Fruit fly (Drosophila melanogaster) whole organism, embryonic: Measurements from ENCODE around the gene CG7156.
A peak's percentile ranks its signal among the peaks of the same experiment; 100 is the strongest.

Experiments used
- Aef1 ChIP-seq: fragments of 200-800 bp; sonication (Bioruptor generic); IDR thresholded peaks from 3 replicates; pipeline ENCODE4 v1.3.6; 2022; ENCODE audit warnings: missing biosample characterization, missing genetic modification characterization
- C15 ChIP-seq: fragments of 200-800 bp; sonication (Bioruptor generic); IDR thresholded peaks from 3 replicates; pipeline ENCODE4 v1.3.6; 2022; ENCODE audit warnings: missing biosample characterization, missing genetic modification characterization
- CG10209 ChIP-seq: fragments of 200-800 bp; sonication (Bioruptor generic); optimal IDR thresholded peaks from 3 replicates; lab custom pipeline; 2017; ENCODE audit warnings: missing biosample characterization, mild to moderate bottlenecking, missing genetic modification characterization, missing genetic modification reagents
- CG11085 ChIP-seq: fragments of 200-800 bp; sonication (Bioruptor generic); IDR thresholded peaks from 2 replicates; pipeline ENCODE4 v1.3.6; 2022; ENCODE audit warnings: missing biosample characterization, missing genetic modification characterization
- CG12071 ChIP-seq: fragments of 200-800 bp; sonication (Bioruptor generic); optimal IDR thresholded peaks from 3 replicates; lab custom pipeline; 2018; ENCODE audit warnings: missing biosample characterization, mild to moderate bottlenecking, missing genetic modification characterization
- CG12769 ChIP-seq: fragments of 200-800 bp; sonication (Bioruptor generic); optimal IDR thresholded peaks from 2 replicates; lab custom pipeline; 2019; ENCODE audit warnings: missing biosample characterization, mild to moderate bottlenecking, missing genetic modification characterization, moderate library complexity
- CG13894 ChIP-seq: fragments of 200-800 bp; sonication (Bioruptor generic); optimal IDR thresholded peaks from 3 replicates; lab custom pipeline; 2018; ENCODE audit warnings: missing biosample characterization, mild to moderate bottlenecking, missing genetic modification characterization, moderate library complexity
- CG14667 ChIP-seq: fragments of 200-800 bp; sonication (Bioruptor generic); IDR thresholded peaks from 2 replicates; pipeline ENCODE4 v1.3.6; 2022; ENCODE audit warnings: missing biosample characterization, missing genetic modification characterization
- CG16813 ChIP-seq: fragments of 200-800 bp; sonication (Bioruptor generic); IDR thresholded peaks from 3 replicates; pipeline ENCODE4 v1.3.6; 2022; ENCODE audit warnings: missing biosample characterization, missing genetic modification characterization; ENCODE audit not compliant: partially characterized antibody
- CG16863 ChIP-seq: fragments of 200-800 bp; sonication (Bioruptor generic); optimal IDR thresholded peaks from 3 replicates; lab custom pipeline; 2016; ENCODE audit warnings: missing biosample characterization, missing genetic modification characterization
- CG17802 ChIP-seq: fragments of 200-800 bp; sonication (Bioruptor generic); optimal IDR thresholded peaks from 2 replicates; lab custom pipeline; 2018; ENCODE audit warnings: missing biosample characterization, mild to moderate bottlenecking, missing genetic modification characterization, moderate library complexity
- CG2116 ChIP-seq: fragments of 200-800 bp; sonication (Bioruptor generic); optimal IDR thresholded peaks from 3 replicates; lab custom pipeline; 2018; ENCODE audit warnings: missing biosample characterization, mild to moderate bottlenecking, missing genetic modification characterization
- CG2678 ChIP-seq: fragments of 200-800 bp; sonication (Bioruptor generic); optimal IDR thresholded peaks from 3 replicates; lab custom pipeline; 2019; ENCODE audit warnings: missing biosample characterization, mild to moderate bottlenecking, missing genetic modification characterization, moderate library complexity
- CG3065 ChIP-seq: fragments of 200-800 bp; sonication (Bioruptor generic); optimal IDR thresholded peaks from 2 replicates; lab custom pipeline; 2016; ENCODE audit warnings: missing biosample characterization, missing genetic modification characterization
- CG31441 ChIP-seq: fragments of 200-800 bp; sonication (Bioruptor generic); IDR thresholded peaks from 2 replicates; pipeline ENCODE4 v1.3.6; 2022; ENCODE audit warnings: missing biosample characterization, missing genetic modification characterization
- CG42726 ChIP-seq: fragments of 200-800 bp; sonication (Bioruptor generic); IDR thresholded peaks from 2 replicates; pipeline ENCODE4 v1.3.6; 2022; ENCODE audit warnings: missing biosample characterization, missing genetic modification characterization; ENCODE audit not compliant: partially characterized antibody
- CG6813 ChIP-seq: fragments of 200-800 bp; sonication (Bioruptor generic); optimal IDR thresholded peaks from 2 replicates; lab custom pipeline; 2017; ENCODE audit warnings: missing biosample characterization, missing genetic modification characterization, mild to moderate bottlenecking, moderate library complexity, missing genetic modification reagents
- CG8388 ChIP-seq: fragments of 200-800 bp; sonication (Bioruptor generic); optimal IDR thresholded peaks from 2 replicates; lab custom pipeline; 2019; ENCODE audit warnings: missing biosample characterization, mild to moderate bottlenecking, missing genetic modification characterization, moderate library complexity
- CG8944 ChIP-seq: fragments of 200-800 bp; sonication (Bioruptor generic); optimal IDR thresholded peaks from 3 replicates; lab custom pipeline; 2016; ENCODE audit warnings: missing biosample characterization, missing genetic modification characterization
- CG9797 ChIP-seq: fragments of 200-800 bp; sonication (Bioruptor generic); optimal IDR thresholded peaks from 3 replicates; lab custom pipeline; 2018; ENCODE audit warnings: missing biosample characterization, mild to moderate bottlenecking, missing genetic modification characterization
- Eip74EF ChIP-seq, 2 experiments: fragments of 200-800 bp in 1 of 2; fragments of >200 bp in 1 of 2; sonication (Bioruptor generic) in 1 of 2; optimal IDR thresholded peaks; 2 replicates each; lab custom pipeline; 2017 to 2019; ENCODE audit warnings: missing biosample characterization in 2 of 2, missing genetic modification characterization in 2 of 2, mild to moderate bottlenecking in 1 of 2, moderate library complexity in 1 of 2
- Fer1 ChIP-seq: fragments of 200-800 bp; sonication (Bioruptor generic); optimal IDR thresholded peaks from 2 replicates; lab custom pipeline; 2017; ENCODE audit warnings: missing biosample characterization, mild to moderate bottlenecking, missing genetic modification characterization
- Fer2 ChIP-seq: fragments of 200-800 bp; sonication (Bioruptor generic); optimal IDR thresholded peaks from 2 replicates; lab custom pipeline; 2018; ENCODE audit warnings: missing biosample characterization, mild to moderate bottlenecking, missing genetic modification characterization, moderate library complexity
- HLH4C ChIP-seq: fragments of 200-800 bp; sonication (Bioruptor generic); IDR thresholded peaks from 3 replicates; pipeline ENCODE4 v1.3.6; 2022; ENCODE audit warnings: missing biosample characterization, missing genetic modification characterization; ENCODE audit not compliant: partially characterized antibody
- Hr39 ChIP-seq: fragments of >200 bp; optimal IDR thresholded peaks from 2 replicates; lab custom pipeline; 2017
- Kr ChIP-seq: fragments of 200-800 bp; sonication (Bioruptor generic); optimal IDR thresholded peaks from 2 replicates; lab custom pipeline; 2017; ENCODE audit warnings: missing biosample characterization, mild to moderate bottlenecking, missing genetic modification characterization
- MTF-1 ChIP-seq: fragments of 200-800 bp; sonication (Bioruptor generic); optimal IDR thresholded peaks from 2 replicates; lab custom pipeline; 2018; ENCODE audit warnings: missing biosample characterization, mild to moderate bottlenecking, missing genetic modification characterization, borderline replicate concordance
- Optix ChIP-seq: fragments of 200-800 bp; sonication (Bioruptor generic); IDR thresholded peaks from 3 replicates; pipeline ENCODE4 v1.3.6; 2022; ENCODE audit warnings: missing biosample characterization, missing genetic modification characterization
- TFAM ChIP-seq: fragments of 200-800 bp; sonication (Bioruptor generic); optimal IDR thresholded peaks from 2 replicates; lab custom pipeline; 2017; ENCODE audit warnings: missing biosample characterization, missing genetic modification characterization, inconsistent platforms
- Taf1 ChIP-seq: fragments of 200-800 bp; sonication (Bioruptor generic); IDR thresholded peaks from 2 replicates; pipeline ENCODE4 v1.3.6; 2022; ENCODE audit warnings: missing biosample characterization, missing genetic modification characterization
- Xbp1 ChIP-seq: fragments of 200-800 bp; sonication (Bioruptor generic); optimal IDR thresholded peaks from 3 replicates; lab custom pipeline; 2016; ENCODE audit warnings: missing biosample characterization, mild to moderate bottlenecking, missing genetic modification characterization
- caup ChIP-seq: fragments of 200-800 bp; sonication (Bioruptor generic); optimal IDR thresholded peaks from 3 replicates; lab custom pipeline; 2017; ENCODE audit warnings: missing biosample characterization, mild to moderate bottlenecking, missing genetic modification characterization, moderate library complexity; ENCODE audit not compliant: severe bottlenecking
- chn ChIP-seq: fragments of 200-800 bp; sonication (Bioruptor generic); optimal IDR thresholded peaks from 2 replicates; lab custom pipeline; 2016; ENCODE audit warnings: missing biosample characterization, missing genetic modification characterization
- ewg ChIP-seq: fragments of 200-800 bp; sonication (Bioruptor generic); optimal IDR thresholded peaks from 3 replicates; lab custom pipeline; 2017; ENCODE audit warnings: mild to moderate bottlenecking, missing biosample characterization, missing genetic modification reagents, missing genetic modification characterization
- exex ChIP-seq: fragments of 200-800 bp; sonication (Bioruptor generic); optimal IDR thresholded peaks from 4 replicates; lab custom pipeline; 2018; ENCODE audit warnings: missing biosample characterization, mild to moderate bottlenecking, missing genetic modification characterization, moderate library complexity
- gsb ChIP-seq: fragments of 200-800 bp; sonication (Bioruptor generic); IDR thresholded peaks from 2 replicates; pipeline ENCODE4 v1.3.6; 2022; ENCODE audit warnings: missing biosample characterization, missing genetic modification characterization
- gt ChIP-seq: fragments of 200-800 bp; sonication (Bioruptor generic); IDR thresholded peaks from 2 replicates; pipeline ENCODE4 v1.3.6; 2022; ENCODE audit warnings: missing biosample characterization, missing genetic modification characterization
- inv ChIP-seq: fragments of 200-800 bp; sonication (Bioruptor generic); IDR thresholded peaks from 2 replicates; pipeline ENCODE4 v1.3.6; 2022; ENCODE audit warnings: missing biosample characterization, missing genetic modification characterization; ENCODE audit not compliant: partially characterized antibody
- klu ChIP-seq: fragments of 200-800 bp; sonication (Bioruptor generic); IDR thresholded peaks from 2 replicates; pipeline ENCODE4 v1.3.6; 2022; ENCODE audit warnings: missing biosample characterization, missing genetic modification characterization
- knrl ChIP-seq: fragments of 200-800 bp; sonication (Bioruptor generic); IDR thresholded peaks from 3 replicates; pipeline ENCODE4 v1.3.6; 2022; ENCODE audit warnings: missing biosample characterization, missing genetic modification characterization; ENCODE audit not compliant: partially characterized antibody
- lab ChIP-seq: fragments of 200-800 bp; sonication (Bioruptor generic); optimal IDR thresholded peaks from 3 replicates; lab custom pipeline; 2017; ENCODE audit warnings: missing biosample characterization, missing genetic modification characterization, mild to moderate bottlenecking, moderate library complexity, missing genetic modification reagents
- lmd ChIP-seq: fragments of 200-800 bp; sonication (Bioruptor generic); IDR thresholded peaks from 2 replicates; pipeline ENCODE4 v1.3.6; 2022; ENCODE audit warnings: missing biosample characterization, missing genetic modification characterization
- luna ChIP-seq: fragments of 200-800 bp; sonication (Bioruptor generic); optimal IDR thresholded peaks from 2 replicates; lab custom pipeline; 2016; ENCODE audit warnings: missing biosample characterization, missing genetic modification characterization
- pita ChIP-seq: fragments of 200-800 bp; sonication (Bioruptor generic); optimal IDR thresholded peaks from 2 replicates; lab custom pipeline; 2017; ENCODE audit warnings: missing biosample characterization, mild to moderate bottlenecking, missing genetic modification characterization
- sc ChIP-seq, 3 experiments: fragments of >200 bp in 2 of 3; fragments of 200-800 bp in 1 of 3; sonication (Bioruptor generic) in 1 of 3; optimal IDR thresholded peaks; 2 replicates in 2 of 3; 3 replicates in 1 of 3; lab custom pipeline; 2017; ENCODE audit warnings: mild to moderate bottlenecking in 1 of 3, missing biosample characterization in 1 of 3, missing genetic modification characterization in 1 of 3, missing genetic modification reagents in 1 of 3
- seq ChIP-seq: fragments of 200-800 bp; sonication (Bioruptor generic); IDR thresholded peaks from 2 replicates; pipeline ENCODE4 v1.3.6; 2022; ENCODE audit warnings: missing biosample characterization, missing genetic modification characterization
- twi ChIP-seq: fragments of 200-800 bp; optimal IDR thresholded peaks from 2 replicates; lab custom pipeline; 2019; ENCODE audit warnings: missing biosample characterization, mild to moderate bottlenecking, missing genetic modification characterization, moderate library complexity
- zen2 ChIP-seq: fragments of 200-800 bp; sonication (Bioruptor generic); IDR thresholded peaks from 3 replicates; pipeline ENCODE4 v1.3.6; 2022; ENCODE audit warnings: missing biosample characterization, missing genetic modification characterization; ENCODE audit not compliant: partially characterized antibody

Gene CG7156

DNA sequence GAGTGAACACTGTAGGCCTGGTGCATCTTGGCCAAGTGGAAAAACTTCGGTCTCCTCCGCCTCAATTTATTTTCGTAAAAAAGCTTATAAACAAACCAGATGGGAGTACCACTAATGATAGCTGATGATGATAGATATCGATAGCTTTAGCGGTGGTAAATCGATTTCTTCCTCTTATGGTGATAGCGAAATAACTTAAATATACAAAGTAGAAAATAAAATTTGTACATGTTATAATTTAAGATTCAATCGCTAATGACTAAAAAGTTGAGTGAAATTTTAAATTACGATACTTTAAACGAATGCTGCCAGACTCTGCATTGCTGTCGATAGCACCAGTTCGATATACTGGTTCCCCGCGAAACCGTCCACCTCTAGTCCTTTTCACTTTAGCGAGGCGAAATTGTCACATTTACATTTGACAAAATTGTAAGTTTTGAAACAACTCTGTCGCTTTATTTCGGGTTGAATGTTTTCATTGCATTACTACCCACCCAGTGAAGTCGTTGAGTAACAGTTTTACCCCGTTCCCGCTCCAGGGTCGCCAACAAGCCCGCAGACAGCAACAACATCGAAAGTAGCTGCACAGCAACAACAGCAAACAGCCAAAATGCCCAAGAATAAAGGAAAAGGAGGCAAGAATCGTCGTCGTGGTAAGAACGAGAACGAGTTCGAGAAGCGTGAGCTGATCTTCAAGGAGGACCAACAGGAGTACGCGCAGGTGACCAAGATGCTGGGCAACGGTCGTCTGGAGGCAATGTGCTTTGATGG, 32.6 kb upstream of the CG7156 start, which contains the start of the genes Vps39 and eIF1A (continued):
- TF ChIP-seq CG16813 (GFP tag; lab: Robert Waterston, UW): peak; percentile 91
- peak; percentile 26 for TF ChIP-seq ewg (GFP tag; lab: Kevin White, UChicago)
- TF ChIP-seq CG42726 (GFP tag; lab: Robert Waterston, UW): no peak
- TF ChIP-seq Eip74EF (GFP tag; optimal IDR thresholded peaks at IDR 0.05; lab: Kevin White, UChicago): no peak
- TF ChIP-seq C15 (GFP tag; lab: Robert Waterston, UW): no peak
- TF ChIP-seq CG6813 (GFP tag; lab: Kevin White, UChicago): no peak
- no peak for TF ChIP-seq Optix (GFP tag; lab: Robert Waterston, UW)
- peak; percentile 28 for TF ChIP-seq CG8944 (GFP tag; lab: Kevin White, UChicago)
- no peak for TF ChIP-seq Hr39 (lab: Kevin White, UChicago)
- no peak for TF ChIP-seq Fer2 (tag; lab: Kevin White, UChicago)
- TF ChIP-seq CG11085: no peak
- TF ChIP-seq chn: peak; percentile 14
- TF ChIP-seq HLH4C: peak; percentile 93
- no peak for TF ChIP-seq seq (GFP tag; lab: Robert Waterston, UW)
- TF ChIP-seq twi (tag; lab: Kevin White, UChicago): no peak
- peak; percentile 80 for TF ChIP-seq CG2116 (GFP tag; lab: Kevin White, UChicago)
- no peak for TF ChIP-seq Fer1 (GFP tag; lab: Kevin White, UChicago)
- no peak for TF ChIP-seq CG17802 (tag; lab: Kevin White, UChicago)
- no peak for TF ChIP-seq klu
- no peak for TF ChIP-seq luna (GFP tag; lab: Kevin White, UChicago)
- TF ChIP-seq gt: no peak
- peak; percentile 48 for TF ChIP-seq Xbp1
- TF ChIP-seq CG8388 (GFP tag; lab: Kevin White, UChicago): peak; percentile 24
- TF ChIP-seq gsb: no peak
- no peak for TF ChIP-seq CG13894 (tag; lab: Kevin White, UChicago)
- TF ChIP-seq inv (GFP tag; lab: Robert Waterston, UW): peak; percentile 86
- no peak for TF ChIP-seq CG12769 (tag; lab: Kevin White, UChicago)
- TF ChIP-seq Kr (GFP tag; lab: Kevin White, UChicago): no peak
- TF ChIP-seq lab (GFP tag; lab: Kevin White, UChicago): no peak
- TF ChIP-seq CG12071 (GFP tag; lab: Kevin White, UChicago): no peak
- TF ChIP-seq CG10209 (GFP tag; lab: Kevin White, UChicago): no peak
- no peak for TF ChIP-seq Taf1 (GFP tag; lab: Robert Waterston, UW)
- no peak for TF ChIP-seq pita (GFP tag; lab: Kevin White, UChicago)
- TF ChIP-seq lmd (GFP tag; lab: Robert Waterston, UW): no peak
- TF ChIP-seq CG9797 (GFP tag; lab: Kevin White, UChicago): peak; percentile 19
- no peak for TF ChIP-seq CG14667 (GFP tag; lab: Robert Waterston, UW)
- no peak for TF ChIP-seq exex (tag; lab: Kevin White, UChicago)
- TF ChIP-seq MTF-1 (GFP tag; lab: Kevin White, UChicago): no peak
- no peak for TF ChIP-seq sc (optimal IDR thresholded peaks at IDR 0.05; lab: Kevin White, UChicago)
- TF ChIP-seq sc (GFP tag; optimal IDR thresholded peaks at IDR 0.05; lab: Kevin White, UChicago): no peak
- TF ChIP-seq knrl: peak; percentile 92
- TF ChIP-seq TFAM (GFP tag; lab: Kevin White, UChicago): no peak
- no peak for TF ChIP-seq CG3065 (GFP tag; lab: Kevin White, UChicago)
- TF ChIP-seq zen2: peak; percentile 71; the same call in 1 of the 3 replicates
- TF ChIP-seq CG16863: no peak
- 0 out of 3 replicates have a peak, but pooled peaks have one; percentile 21 for TF ChIP-seq Aef1
- TF ChIP-seq caup (GFP tag; lab: Kevin White, UChicago): no peak
- no peak for TF ChIP-seq CG2678 (tag; lab: Kevin White, UChicago)
- 0 out of 2 replicates have a peak, but pooled peaks have one; percentile 30 for TF ChIP-seq CG31441 (GFP tag; lab: Robert Waterston, UW)
